Fruit fly (Drosophila melanogaster) S2 (cell line): Measurements from ENCODE around the gene udt.

Experiments
- CG8478 ChIP-seq: fragments of >200 bp; optimal IDR thresholded peaks from 2 replicates; lab custom pipeline; 2018
- CTCF ChIP-seq, 2 experiments: fragments of >200 bp; optimal IDR thresholded peaks; 2 replicates each; lab custom pipeline; 2018

udt gene

DNA sequence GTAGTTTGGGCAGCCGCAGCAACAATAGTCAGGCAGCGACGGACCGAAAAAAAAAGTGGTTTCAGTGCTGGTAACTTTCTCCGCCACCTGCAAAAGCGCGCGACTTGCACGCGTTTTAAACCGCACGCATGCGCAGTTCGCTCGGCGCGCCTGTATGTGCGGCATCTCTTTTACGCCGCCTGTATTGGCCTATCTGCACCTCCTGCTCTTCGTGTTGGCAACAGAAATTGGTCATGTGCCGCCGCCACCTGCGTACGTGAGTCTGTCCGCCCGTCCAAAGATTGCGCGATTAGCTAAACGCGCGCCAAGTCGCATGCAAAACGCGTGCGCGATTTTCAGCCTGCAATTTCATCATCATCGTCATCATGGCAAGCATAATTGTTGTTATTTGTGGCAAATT lies 27.4 kb downstream of the udt start:
- TF ChIP-seq CTCF (optimal IDR thresholded peaks at IDR 0.05; lab: Kevin White, UChicago) (no peak), CG8478 (no peak)

dm6 chr3R:23734573-23735404 lies 28.3 kb downstream of the udt start:
- TF ChIP-seq CTCF (optimal IDR thresholded peaks at IDR 0.05; lab: Kevin White, UChicago): no peak
- no peak for TF ChIP-seq CG8478

DNA sequence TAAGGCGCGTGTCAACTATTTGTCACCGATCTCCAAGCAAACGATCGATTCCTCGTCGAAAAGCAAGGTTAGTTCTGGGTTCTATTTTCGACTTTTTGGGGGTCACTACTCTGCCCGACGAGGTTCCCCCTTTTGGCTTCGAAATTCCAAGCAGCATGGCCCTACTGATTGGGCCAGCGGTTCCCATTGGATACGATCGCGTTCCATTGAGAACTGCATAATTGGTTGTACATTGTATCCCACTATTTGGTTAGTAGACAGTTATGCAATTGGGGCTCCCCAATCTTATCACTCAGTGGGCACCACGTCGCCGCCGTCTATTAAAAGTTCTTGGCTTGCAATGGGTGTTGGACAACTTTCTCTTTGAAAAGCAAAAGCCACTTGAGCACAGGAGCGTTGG lies 29.3 kb downstream of the udt start:
- TF ChIP-seq CG8478 (no peak), CTCF (optimal IDR thresholded peaks at IDR 0.05; lab: Kevin White, UChicago) (no peak)

- TF ChIP-seq CG8478: no peak
Observed at dm6 chr3R:23732990-23733512, 30.0 kb downstream of the udt start, which contains the start of the genes Hmgcr and Rpn9. TSS of gene Hmgcr (plus strand) at chr3R:23733324. TSS of gene Rpn9 (minus strand) at chr3R:23733462.

dm6 chr3R:23732533-23732932 lies 30.5 kb downstream of the udt start:
- TF ChIP-seq CTCF (optimal IDR thresholded peaks at IDR 0.05; lab: Kevin White, UChicago) (no peak), CG8478 (no peak)

dm6 chr3R:23730472-23730801 lies 32.6 kb downstream of the udt start:
- TF ChIP-seq CG8478 (no peak), CTCF (optimal IDR thresholded peaks at IDR 0.05; lab: Kevin White, UChicago) (no peak)

dm6 chr3R:23729632-23730471 lies 33.2 kb downstream of the udt start:
- TF ChIP-seq CTCF (optimal IDR thresholded peaks at IDR 0.05; lab: Kevin White, UChicago) (no peak), CG8478 (no peak)

DNA sequence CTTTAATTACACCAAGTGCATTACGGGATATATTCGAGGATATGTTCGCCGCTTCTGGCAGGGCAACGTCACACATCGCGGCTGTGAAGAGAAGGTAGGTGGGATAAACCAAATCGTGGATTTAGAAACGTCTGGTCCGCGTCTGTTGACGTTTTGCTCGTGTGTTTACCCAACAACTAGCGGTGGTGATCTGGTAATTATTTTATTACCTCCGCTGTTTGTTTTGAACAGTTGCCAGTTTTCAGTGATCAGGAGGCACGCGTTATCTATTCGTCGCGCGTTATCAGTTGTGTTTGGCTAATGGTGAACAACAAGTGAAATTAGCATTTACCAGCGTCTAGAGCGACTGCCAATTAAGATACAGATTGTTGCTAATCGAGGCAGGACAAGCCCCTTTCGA lies 34.0 kb downstream of the udt start:
- TF ChIP-seq CG8478 (no peak), CTCF (optimal IDR thresholded peaks at IDR 0.05; lab: Kevin White, UChicago) (no peak)

- TF ChIP-seq CTCF (optimal IDR thresholded peaks at IDR 0.05; lab: Kevin White, UChicago): no peak
- no peak for TF ChIP-seq CG8478
Observed at dm6 chr3R:23728086-23728485, 35.0 kb downstream of the udt start.

DNA sequence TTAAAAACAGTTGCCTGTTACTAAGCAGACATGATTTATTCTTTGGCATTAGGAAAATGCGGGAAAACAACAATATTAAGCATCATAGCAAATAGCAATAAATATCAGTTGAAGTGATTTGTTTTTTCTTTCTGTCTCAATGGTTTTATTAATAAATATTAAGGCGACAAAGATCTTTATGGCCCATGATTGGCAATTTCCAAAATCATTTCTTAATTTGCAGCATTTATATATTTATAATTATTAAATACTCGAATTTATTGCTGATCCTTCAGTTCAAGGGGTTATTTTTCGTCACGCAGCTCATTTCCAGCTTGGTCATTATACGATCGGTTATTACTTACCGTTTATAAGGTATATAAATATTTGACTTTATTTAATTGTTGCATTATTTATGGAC lies 35.4 kb downstream of the udt start:
- TF ChIP-seq CTCF (optimal IDR thresholded peaks at IDR 0.05; lab: Kevin White, UChicago): no peak
- no peak for TF ChIP-seq CG8478

- TF ChIP-seq CTCF (optimal IDR thresholded peaks at IDR 0.05; lab: Kevin White, UChicago) (no peak), CG8478 (no peak)
Observed at dm6 chr3R:23726740-23727139, 36.3 kb downstream of the udt start.

DNA sequence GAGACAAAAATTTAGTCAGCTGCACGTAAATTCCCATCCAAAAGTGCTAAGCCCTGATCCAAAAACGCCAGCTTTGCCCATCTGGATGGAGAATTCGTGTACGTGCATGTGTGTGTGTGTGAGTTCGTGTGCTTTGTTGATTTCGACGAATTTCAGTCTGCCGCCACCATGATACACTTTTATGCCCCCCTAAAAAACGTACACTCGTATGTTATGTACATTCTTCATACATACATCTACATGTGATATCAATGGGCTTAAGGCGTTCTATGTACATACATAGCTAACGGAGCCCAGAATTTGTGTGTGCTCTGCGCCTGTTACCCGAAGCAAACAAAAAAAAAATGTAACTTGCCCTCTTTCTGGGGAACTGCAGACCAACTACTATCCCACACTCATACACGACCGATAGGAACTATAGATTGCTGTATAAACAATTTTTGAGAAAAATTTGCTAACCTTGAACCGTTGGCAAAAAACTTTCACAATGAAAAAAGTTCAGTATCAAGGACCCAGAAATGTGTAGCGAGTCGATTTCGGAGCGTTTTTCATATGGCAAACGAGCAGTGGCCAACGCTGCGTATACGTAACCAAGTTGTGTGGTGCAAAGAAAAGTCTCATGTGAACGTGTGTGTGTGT lies 37.2 kb downstream of the udt start:
- TF ChIP-seq CG8478: no peak
- TF ChIP-seq CTCF (optimal IDR thresholded peaks at IDR 0.05; lab: Kevin White, UChicago): no peak

- no peak for TF ChIP-seq CG8478
- no peak for TF ChIP-seq CTCF (optimal IDR thresholded peaks at IDR 0.05; lab: Kevin White, UChicago)
Observed at dm6 chr3R:23724843-23725506, 38.1 kb downstream of the udt start.

DNA sequence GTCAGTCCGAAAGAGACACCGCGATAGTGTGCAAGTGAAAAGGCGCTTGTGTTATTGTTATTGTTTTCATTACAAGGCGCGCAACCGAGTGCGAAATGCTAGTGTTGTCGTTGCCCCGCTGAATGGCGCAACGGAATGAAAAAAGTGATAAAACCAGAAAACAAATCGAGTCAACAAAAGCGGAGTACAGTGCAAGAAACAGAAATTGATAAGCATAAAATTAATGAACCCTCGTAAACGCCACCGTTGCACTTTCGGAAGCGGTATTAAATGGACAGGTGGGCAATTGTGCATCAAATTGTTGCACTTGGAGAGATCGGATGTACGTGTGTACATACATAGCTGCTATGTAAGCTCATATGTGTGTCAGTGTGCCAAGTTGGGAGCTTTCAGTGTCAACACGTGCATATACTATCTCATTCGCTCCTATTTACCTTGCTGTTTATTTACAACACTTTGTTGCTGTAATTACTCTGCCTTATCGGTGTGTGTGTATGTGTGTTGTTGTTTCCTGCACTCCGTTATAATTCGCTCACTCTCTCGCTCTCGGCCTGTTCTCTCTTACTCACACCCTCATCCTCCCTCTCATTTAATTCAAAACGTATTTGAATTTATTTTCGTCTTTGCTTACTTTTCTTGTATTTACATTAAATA lies 39.6 kb downstream of the udt start:
- TF ChIP-seq CG8478 (no peak), CTCF (optimal IDR thresholded peaks at IDR 0.05; lab: Kevin White, UChicago) (no peak)
